Worm (Caenorhabditis elegans) whole organism, L4 larva: ENCODE data around the gene F28E10.4.

Source experiments
- ces-1 ChIP-seq: fragments of 150-350 bp; sonication (generic microtip); optimal IDR thresholded peaks from 4 replicates; lab custom pipeline; 2014; ENCODE audit warnings: missing biosample characterization, missing genetic modification reagents, missing genetic modification characterization
- daf-16 ChIP-seq, 3 experiments: sonication (generic microtip); optimal IDR thresholded peaks; 2 replicates each; lab custom pipeline; 2016 to 2017; ENCODE audit warnings: missing genetic modification characterization in 3 of 3, missing genetic modification reagents in 3 of 3, mild to moderate bottlenecking in 2 of 3, missing compliant biosample characterization in 2 of 3, missing biosample characterization in 1 of 3, moderate library complexity in 1 of 3
- dpl-1 ChIP-seq: fragments of 150-350 bp; optimal IDR thresholded peaks from 2 replicates; lab custom pipeline; 2014; ENCODE audit warnings: missing biosample characterization, missing genetic modification reagents, missing genetic modification characterization
- dve-1 ChIP-seq: sonication (generic microtip); optimal IDR thresholded peaks from 2 replicates; lab custom pipeline; 2017; ENCODE audit warnings: antibody characterized with exemption, mild to moderate bottlenecking, missing genetic modification characterization, missing compliant biosample characterization; ENCODE audit not compliant: insufficient read depth
- egl-27 ChIP-seq: sonication (generic microtip); optimal IDR thresholded peaks from 3 replicates; lab custom pipeline; 2017; ENCODE audit warnings: missing biosample characterization, missing genetic modification reagents, missing genetic modification characterization
- fkh-10 ChIP-seq: fragments of 150-350 bp; optimal IDR thresholded peaks from 2 replicates; lab custom pipeline; 2014; ENCODE audit warnings: missing biosample characterization, missing genetic modification reagents, missing genetic modification characterization
- lsy-2 ChIP-seq, 2 experiments: fragments of 150-350 bp in 1 of 2; sonication (generic microtip) in 1 of 2; optimal IDR thresholded peaks; 2 replicates each; lab custom pipeline; 2014 to 2017; ENCODE audit warnings: missing biosample characterization in 2 of 2, missing genetic modification characterization in 2 of 2
- nhr-76 ChIP-seq: fragments of 150-350 bp; optimal IDR thresholded peaks from 2 replicates; lab custom pipeline; 2014; ENCODE audit warnings: missing biosample characterization, missing genetic modification characterization

DNA sequence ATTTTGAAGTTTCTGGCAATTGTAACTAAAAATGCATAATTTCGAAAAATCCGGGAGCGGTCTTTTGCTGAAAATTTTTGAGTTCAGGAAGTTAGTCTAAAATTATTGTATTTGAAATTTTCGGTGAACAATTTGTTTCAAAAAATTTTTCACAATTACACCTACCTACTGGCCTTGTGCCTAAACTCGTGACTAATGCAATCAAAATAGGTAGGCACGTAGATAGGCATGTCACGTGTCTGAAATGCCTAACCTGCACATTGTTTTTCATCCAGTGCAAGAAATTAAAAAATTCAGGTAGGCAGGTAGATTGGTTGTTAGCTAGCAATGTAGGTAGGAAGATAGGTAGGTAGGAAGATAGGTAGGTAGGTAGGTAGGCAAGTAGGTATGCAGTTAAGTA lies 10.1 kb downstream of the F28E10.4 start:
- TF ChIP-seq nhr-76 (tag; lab: Kevin White, UChicago) (no peak), ces-1 (GFP tag; lab: Kevin White, UChicago) (no peak), lsy-2 (tag; optimal IDR thresholded peaks at IDR 0.05; lab: Kevin White, UChicago) (no peak), fkh-10 (GFP tag; lab: Kevin White, UChicago) (no peak), dve-1 (tag; lab: Kevin White, UChicago) (no peak), dpl-1 (no peak), daf-16 (GFP tag; optimal IDR thresholded peaks at IDR 0.05; lab: Kevin White, UChicago) (no peak), daf-16 (tag; optimal IDR thresholded peaks at IDR 0.05; lab: Kevin White, UChicago) (no peak), egl-27 (tag; lab: Kevin White, UChicago) (no peak)
